Fruit fly (Drosophila melanogaster) whole organism: Measurements from ENCODE around the gene Pdp1.

ENCODE experiments used
- CG8478 ChIP-seq: fragments of >200 bp; optimal IDR thresholded peaks from 2 replicates; lab custom pipeline; 2018; ENCODE audit warnings: inconsistent platforms
- Dll ChIP-seq: fragments of >200 bp; optimal IDR thresholded peaks from 2 replicates; lab custom pipeline; 2017
- EcR ChIP-seq, 2 experiments: fragments of >200 bp; optimal IDR thresholded peaks; 2 replicates each; lab custom pipeline; 2017; ENCODE audit warnings: missing biosample characterization in 2 of 2, missing genetic modification characterization in 2 of 2, missing genetic modification reagents in 2 of 2
- pan ChIP-seq: fragments of >200 bp; optimal IDR thresholded peaks from 2 replicates; lab custom pipeline; 2017
- psq ChIP-seq: fragments of >200 bp; optimal IDR thresholded peaks from 2 replicates; lab custom pipeline; 2017

DNA sequence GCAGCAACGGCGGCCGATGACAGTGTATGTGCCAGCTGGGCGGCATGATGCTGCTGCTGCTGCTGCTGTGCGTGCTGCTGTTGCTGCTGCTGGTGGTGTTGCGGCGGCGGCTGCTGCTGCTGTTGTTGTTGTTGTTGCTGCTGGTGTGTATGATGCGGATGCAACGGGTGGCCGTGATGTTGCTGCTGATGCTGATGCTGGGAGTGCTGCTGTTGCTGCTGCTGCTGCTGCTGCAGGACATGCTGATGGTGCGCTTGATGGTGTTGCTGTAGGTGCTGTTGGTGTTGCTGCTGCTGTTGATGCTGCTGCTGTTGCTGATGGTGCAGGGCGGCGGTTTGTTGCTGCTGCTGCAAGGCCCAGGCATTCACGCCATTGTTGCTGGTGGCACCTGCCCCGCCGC is 36.3 kb downstream of the Pdp1 start:
- no peak for TF ChIP-seq CG8478 (lab: Kevin White, UChicago)
- no peak for TF ChIP-seq Dll (lab: Kevin White, UChicago)
- no peak for TF ChIP-seq pan (lab: Kevin White, UChicago)
- no peak for TF ChIP-seq psq (lab: Kevin White, UChicago)
- TF ChIP-seq EcR (GFP tag; optimal IDR thresholded peaks at IDR 0.05; lab: Kevin White, UChicago), result no peak
